Fruit fly (Drosophila melanogaster) whole organism, embryonic: ENCODE results near the gene Cpsf5.

Experiments
- BEAF-32 ChIP-seq: fragments of 200-800 bp; sonication (Bioruptor generic); optimal IDR thresholded peaks from 3 replicates; lab custom pipeline; 2017; ENCODE audit warnings: missing biosample characterization, missing genetic modification characterization, mild to moderate bottlenecking, moderate library complexity, missing genetic modification reagents
- Bdp1 ChIP-seq: fragments of 200-800 bp; sonication (Bioruptor generic); optimal IDR thresholded peaks from 3 replicates; lab custom pipeline; 2016; ENCODE audit warnings: missing biosample characterization, missing genetic modification characterization
- CG10267 ChIP-seq: fragments of 200-800 bp; sonication (Bioruptor generic); optimal IDR thresholded peaks from 2 replicates; lab custom pipeline; 2018; ENCODE audit warnings: missing biosample characterization, mild to moderate bottlenecking, missing genetic modification characterization, moderate library complexity
- CG10274 ChIP-seq: fragments of 200-800 bp; sonication (Bioruptor generic); optimal IDR thresholded peaks from 3 replicates; lab custom pipeline; 2017; ENCODE audit warnings: missing biosample characterization, mild to moderate bottlenecking, missing genetic modification characterization
- CG10321 ChIP-seq: fragments of 200-800 bp; sonication (Bioruptor generic); IDR thresholded peaks from 2 replicates; pipeline ENCODE4 v1.3.6; 2022; ENCODE audit warnings: missing biosample characterization, missing genetic modification characterization
- CG10366 ChIP-seq: fragments of 200-800 bp; sonication (Bioruptor generic); IDR thresholded peaks from 2 replicates; pipeline ENCODE4 v1.3.6; 2022; ENCODE audit warnings: missing biosample characterization, missing genetic modification characterization
- CG10654 ChIP-seq: fragments of 200-800 bp; sonication (Bioruptor generic); optimal IDR thresholded peaks from 2 replicates; lab custom pipeline; 2016; ENCODE audit warnings: missing biosample characterization, missing genetic modification characterization
- CG11093 ChIP-seq: fragments of 200-800 bp; sonication (Bioruptor generic); IDR thresholded peaks from 3 replicates; pipeline ENCODE4 v1.3.6; 2022; ENCODE audit warnings: missing biosample characterization, missing genetic modification characterization
- CG11456 ChIP-seq: fragments of 200-800 bp; sonication (Bioruptor generic); IDR thresholded peaks from 3 replicates; pipeline ENCODE4 v1.3.6; 2022; ENCODE audit warnings: missing biosample characterization, missing genetic modification characterization
- CG13287 ChIP-seq: fragments of 200-800 bp; sonication (Bioruptor generic); IDR thresholded peaks from 2 replicates; pipeline ENCODE4 v1.3.6; 2022; ENCODE audit warnings: missing biosample characterization, missing genetic modification characterization; ENCODE audit not compliant: partially characterized antibody
- CG13296 ChIP-seq: fragments of 200-800 bp; sonication (Bioruptor generic); optimal IDR thresholded peaks from 3 replicates; lab custom pipeline; 2018; ENCODE audit warnings: missing biosample characterization, mild to moderate bottlenecking, missing genetic modification characterization
- CG14050 ChIP-seq: fragments of 200-800 bp; sonication (Bioruptor generic); IDR thresholded peaks from 3 replicates; pipeline ENCODE4 v1.3.6; 2022; ENCODE audit warnings: missing biosample characterization, missing genetic modification characterization
- CG14965 ChIP-seq: fragments of 200-800 bp; sonication (Bioruptor generic); optimal IDR thresholded peaks from 2 replicates; lab custom pipeline; 2016; ENCODE audit warnings: missing biosample characterization, missing genetic modification characterization, borderline replicate concordance
- CG2202 ChIP-seq: fragments of 200-800 bp; sonication (Bioruptor generic); optimal IDR thresholded peaks from 2 replicates; lab custom pipeline; 2018; ENCODE audit warnings: missing biosample characterization, mild to moderate bottlenecking, missing genetic modification characterization
- CG30403 ChIP-seq: fragments of 200-800 bp; sonication (Bioruptor generic); optimal IDR thresholded peaks from 3 replicates; lab custom pipeline; 2016; ENCODE audit warnings: missing biosample characterization, missing genetic modification characterization
- CG31224 ChIP-seq: fragments of 200-800 bp; sonication (Bioruptor generic); IDR thresholded peaks from 2 replicates; pipeline ENCODE4 v1.3.6; 2022; ENCODE audit warnings: missing biosample characterization, missing genetic modification characterization
- CG3407 ChIP-seq: fragments of 200-800 bp; sonication (Bioruptor generic); optimal IDR thresholded peaks from 2 replicates; lab custom pipeline; 2018; ENCODE audit warnings: missing biosample characterization, mild to moderate bottlenecking, missing genetic modification characterization
- CG6683 ChIP-seq: fragments of 200-800 bp; sonication (Bioruptor generic); optimal IDR thresholded peaks from 2 replicates; lab custom pipeline; 2017; ENCODE audit warnings: missing biosample characterization, mild to moderate bottlenecking, missing genetic modification characterization, missing genetic modification reagents
- CG7271 ChIP-seq: fragments of 200-800 bp; sonication (Bioruptor generic); optimal IDR thresholded peaks from 2 replicates; lab custom pipeline; 2018; ENCODE audit warnings: missing biosample characterization, mild to moderate bottlenecking, missing genetic modification characterization, moderate library complexity
- CG7963 ChIP-seq: fragments of 200-800 bp; sonication (Bioruptor generic); IDR thresholded peaks from 3 replicates; pipeline ENCODE4 v1.3.6; 2022; ENCODE audit warnings: missing biosample characterization, missing genetic modification characterization; ENCODE audit not compliant: partially characterized antibody
- CoRest ChIP-seq: fragments of 200-800 bp; sonication (Bioruptor generic); optimal IDR thresholded peaks from 3 replicates; lab custom pipeline; 2018; ENCODE audit warnings: missing biosample characterization, mild to moderate bottlenecking, missing genetic modification characterization, moderate library complexity
- Dip2 ChIP-seq: fragments of 200-800 bp; sonication (Bioruptor generic); IDR thresholded peaks from 2 replicates; pipeline ENCODE4 v1.3.6; 2022; ENCODE audit warnings: missing biosample characterization, missing genetic modification characterization
- Doc2 ChIP-seq: fragments of 200-800 bp; sonication (Bioruptor generic); IDR thresholded peaks from 2 replicates; pipeline ENCODE4 v1.3.6; 2022; ENCODE audit warnings: missing biosample characterization, missing genetic modification characterization
- Fer3 ChIP-seq: fragments of 200-800 bp; sonication (Bioruptor generic); optimal IDR thresholded peaks from 2 replicates; lab custom pipeline; 2018; ENCODE audit warnings: missing biosample characterization, mild to moderate bottlenecking, missing genetic modification characterization, moderate library complexity
- Jarid2 ChIP-seq: fragments of 200-800 bp; sonication (Bioruptor generic); optimal IDR thresholded peaks from 3 replicates; lab custom pipeline; 2017; ENCODE audit warnings: mild to moderate bottlenecking, missing biosample characterization, missing genetic modification reagents, missing genetic modification characterization
- Meics ChIP-seq: fragments of 200-800 bp; sonication (Bioruptor generic); optimal IDR thresholded peaks from 2 replicates; lab custom pipeline; 2017; ENCODE audit warnings: missing biosample characterization, mild to moderate bottlenecking, missing genetic modification characterization
- Mrtf ChIP-seq: fragments of 200-800 bp; sonication (Bioruptor generic); IDR thresholded peaks from 3 replicates; pipeline ENCODE4 v1.3.6; 2022; ENCODE audit warnings: missing biosample characterization, missing genetic modification characterization
- Oli ChIP-seq: fragments of 200-800 bp; sonication (Bioruptor generic); optimal IDR thresholded peaks from 2 replicates; lab custom pipeline; 2018; ENCODE audit warnings: missing biosample characterization, mild to moderate bottlenecking, missing genetic modification characterization, moderate library complexity
- Optix ChIP-seq: fragments of 200-800 bp; sonication (Bioruptor generic); IDR thresholded peaks from 3 replicates; pipeline ENCODE4 v1.3.6; 2022; ENCODE audit warnings: missing biosample characterization, missing genetic modification characterization
- Six4 ChIP-seq: fragments of 200-800 bp; sonication (Bioruptor generic); optimal IDR thresholded peaks from 2 replicates; lab custom pipeline; 2016; ENCODE audit warnings: missing biosample characterization, missing genetic modification characterization
- Spps ChIP-seq: fragments of 200-800 bp; sonication (Bioruptor generic); optimal IDR thresholded peaks from 2 replicates; lab custom pipeline; 2018; ENCODE audit warnings: missing biosample characterization, mild to moderate bottlenecking, missing genetic modification characterization
- Sry-δ ChIP-seq: fragments of 200-800 bp; sonication (Bioruptor generic); optimal IDR thresholded peaks from 2 replicates; lab custom pipeline; 2016; ENCODE audit warnings: missing biosample characterization, missing genetic modification characterization
- Tbp ChIP-seq: fragments of >200 bp; optimal IDR thresholded peaks from 2 replicates; lab custom pipeline; 2018; ENCODE audit warnings: missing biosample characterization, missing genetic modification characterization
- YL-1 ChIP-seq: fragments of 200-800 bp; sonication (Bioruptor generic); optimal IDR thresholded peaks from 3 replicates; lab custom pipeline; 2017; ENCODE audit warnings: missing biosample characterization, mild to moderate bottlenecking, missing genetic modification characterization
- amos ChIP-seq: fragments of 200-800 bp; sonication (Bioruptor generic); IDR thresholded peaks from 2 replicates; pipeline ENCODE4 v1.3.6; 2022; ENCODE audit warnings: missing biosample characterization, missing genetic modification characterization; ENCODE audit not compliant: partially characterized antibody
- ash1 ChIP-seq: fragments of 200-800 bp; sonication (Bioruptor generic); optimal IDR thresholded peaks from 2 replicates; lab custom pipeline; 2018; ENCODE audit warnings: missing biosample characterization, mild to moderate bottlenecking, missing genetic modification characterization
- chinmo ChIP-seq: fragments of 200-800 bp; sonication (Bioruptor generic); IDR thresholded peaks from 4 replicates; pipeline ENCODE4 v1.3.6; 2022; ENCODE audit warnings: missing biosample characterization, missing genetic modification characterization; ENCODE audit not compliant: partially characterized antibody
- corto ChIP-seq: fragments of 200-800 bp; sonication (Bioruptor generic); optimal IDR thresholded peaks from 2 replicates; lab custom pipeline; 2016; ENCODE audit warnings: missing biosample characterization, mild to moderate bottlenecking, missing genetic modification characterization, moderate library complexity
- dm ChIP-seq: fragments of 200-800 bp; sonication (Bioruptor generic); optimal IDR thresholded peaks from 3 replicates; lab custom pipeline; 2016; ENCODE audit warnings: missing biosample characterization, missing genetic modification characterization
- dpn ChIP-seq, 2 experiments: fragments of 200-800 bp; sonication (Bioruptor generic); optimal IDR thresholded peaks; 3 replicates each; lab custom pipeline; 2016; ENCODE audit warnings: missing biosample characterization in 2 of 2, missing genetic modification characterization in 2 of 2
- h ChIP-seq: fragments of >200 bp; optimal IDR thresholded peaks from 2 replicates; lab custom pipeline; 2017
- maf-S ChIP-seq: fragments of 200-800 bp; sonication (Bioruptor generic); optimal IDR thresholded peaks from 2 replicates; lab custom pipeline; 2016; ENCODE audit warnings: missing biosample characterization, missing genetic modification characterization
- nerfin-1 ChIP-seq: fragments of 200-800 bp; sonication (Bioruptor generic); optimal IDR thresholded peaks from 3 replicates; lab custom pipeline; 2019; ENCODE audit warnings: missing biosample characterization, mild to moderate bottlenecking, missing genetic modification characterization, moderate library complexity
- peb ChIP-seq: fragments of 200-800 bp; sonication (Bioruptor generic); IDR thresholded peaks from 2 replicates; pipeline ENCODE4 v1.3.6; 2022; ENCODE audit warnings: missing biosample characterization, missing genetic modification characterization
- pum ChIP-seq: fragments of 200-800 bp; sonication (Bioruptor generic); optimal IDR thresholded peaks from 2 replicates; lab custom pipeline; 2016; ENCODE audit warnings: missing biosample characterization, missing genetic modification characterization
- slp2 ChIP-seq: fragments of 200-800 bp; sonication (Bioruptor generic); optimal IDR thresholded peaks from 2 replicates; lab custom pipeline; 2016; ENCODE audit warnings: missing biosample characterization, missing genetic modification characterization
- stc ChIP-seq: fragments of 200-800 bp; sonication (Bioruptor generic); IDR thresholded peaks from 2 replicates; pipeline ENCODE4 v1.3.6; 2022; ENCODE audit warnings: missing biosample characterization, missing genetic modification characterization
- tio ChIP-seq: fragments of 200-800 bp; sonication (Bioruptor generic); optimal IDR thresholded peaks from 2 replicates; lab custom pipeline; 2017; ENCODE audit warnings: missing biosample characterization, missing genetic modification characterization, inconsistent platforms
- wdn ChIP-seq: fragments of 200-800 bp; sonication (Bioruptor generic); IDR thresholded peaks from 2 replicates; pipeline ENCODE4 v1.3.6; 2022; ENCODE audit warnings: missing biosample characterization, missing genetic modification characterization
- zfh2 ChIP-seq: fragments of 200-800 bp; sonication (Bioruptor generic); optimal IDR thresholded peaks from 2 replicates; lab custom pipeline; 2016; ENCODE audit warnings: missing biosample characterization, missing genetic modification characterization

The Cpsf5 gene

DNA sequence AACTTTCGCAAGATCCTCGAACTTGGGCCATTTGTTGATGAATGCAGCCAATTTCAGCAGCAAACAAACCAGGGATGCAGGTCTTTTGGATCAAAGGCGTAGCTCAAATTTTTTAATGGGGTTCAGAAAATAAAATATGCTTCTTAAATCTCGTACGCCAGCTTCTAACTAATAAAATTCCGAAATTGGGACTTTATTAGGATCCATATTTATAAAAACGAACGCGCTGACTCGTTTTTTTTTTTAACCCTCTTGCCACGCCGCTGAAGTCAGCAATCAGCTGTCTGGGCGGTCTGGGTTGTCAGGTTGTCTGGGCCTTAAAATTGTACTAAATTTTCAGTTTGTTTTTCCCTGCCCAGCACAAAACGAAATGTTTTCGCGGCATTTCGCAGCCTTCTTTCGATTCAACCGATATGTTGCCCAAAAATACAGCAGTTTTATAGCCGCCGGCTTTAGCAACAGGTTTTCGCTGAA is 46.8 kb downstream of the Cpsf5 start, which contains the start of gene CG3437 (continued):
- TF ChIP-seq tio (GFP tag; lab: Kevin White, UChicago), result peak; percentile 98
- TF ChIP-seq dm (GFP tag; lab: Kevin White, UChicago), result peak; percentile 95
- TF ChIP-seq CG11456 (GFP tag; lab: Robert Waterston, UW), result peak; percentile 99
- no peak for TF ChIP-seq CG7963 (GFP tag; lab: Robert Waterston, UW)
- TF ChIP-seq CG30403 (GFP tag; lab: Kevin White, UChicago), result peak; percentile 99
- peak; percentile 98 for TF ChIP-seq nerfin-1 (tag; lab: Kevin White, UChicago)
- peak; percentile 98 for TF ChIP-seq wdn (GFP tag; lab: Robert Waterston, UW)
- peak; percentile 47 for TF ChIP-seq BEAF-32 (GFP tag; lab: Kevin White, UChicago)
- peak; percentile 99 for TF ChIP-seq stc
- TF ChIP-seq Tbp, result no peak
- TF ChIP-seq CG31224, result peak; percentile 97
- TF ChIP-seq CG13296 (GFP tag; lab: Kevin White, UChicago), result peak; percentile 99
- peak; percentile 98 for TF ChIP-seq YL-1 (GFP tag; lab: Kevin White, UChicago)
- TF ChIP-seq CG2202 (tag; lab: Kevin White, UChicago), result peak; percentile 97
- peak; percentile 87 for TF ChIP-seq CG10321 (GFP tag; lab: Robert Waterston, UW)
- peak; percentile 99 for TF ChIP-seq CG14050 (GFP tag; lab: Robert Waterston, UW)
- TF ChIP-seq pum (GFP tag; lab: Kevin White, UChicago), result peak; percentile 99
- peak; percentile 44; the same call in 1 of the 2 replicates for TF ChIP-seq amos
- TF ChIP-seq Jarid2, result peak; percentile 99
- peak; percentile 99 for TF ChIP-seq CG10366 (GFP tag; lab: Robert Waterston, UW)
- TF ChIP-seq maf-S (GFP tag; lab: Kevin White, UChicago), result peak; percentile 98
- no peak for TF ChIP-seq h (lab: Kevin White, UChicago)
- TF ChIP-seq Spps, result peak; percentile 96
- TF ChIP-seq CG11093 (GFP tag; lab: Robert Waterston, UW), result peak; percentile 99
- peak; percentile 97 for TF ChIP-seq CG3407 (GFP tag; lab: Kevin White, UChicago)
- TF ChIP-seq Optix, result peak; percentile 99
- TF ChIP-seq corto (GFP tag; lab: Kevin White, UChicago), result peak; percentile 97
- TF ChIP-seq CG13287 (GFP tag; lab: Robert Waterston, UW), result peak; percentile 58; the same call in 1 of the 2 replicates
- 0 out of 4 replicates have a peak, but pooled peaks have one; percentile 57 for TF ChIP-seq chinmo (GFP tag; lab: Robert Waterston, UW)
- peak; percentile 99 for TF ChIP-seq Fer3 (tag; lab: Kevin White, UChicago)
- TF ChIP-seq CG6683 (GFP tag; lab: Kevin White, UChicago), result peak; percentile 97
- TF ChIP-seq dpn (GFP tag; optimal IDR thresholded peaks at IDR 0.05; lab: Kevin White, UChicago), result peak; percentile 99
- peak; percentile 99 for TF ChIP-seq Mrtf (GFP tag; lab: Robert Waterston, UW)
- TF ChIP-seq Dip2 (GFP tag; lab: Robert Waterston, UW), result peak; percentile 79
- peak; percentile 94 for TF ChIP-seq CG10267
- peak; percentile 99 for TF ChIP-seq CoRest (tag; lab: Kevin White, UChicago)
- peak; percentile 98 for TF ChIP-seq CG7271
- peak; percentile 99 for TF ChIP-seq Meics (GFP tag; lab: Kevin White, UChicago)
- peak; percentile 98 for TF ChIP-seq Doc2 (GFP tag; lab: Robert Waterston, UW)
- TF ChIP-seq Six4 (GFP tag; lab: Kevin White, UChicago), result peak; percentile 97
- TF ChIP-seq Bdp1 (GFP tag; lab: Kevin White, UChicago), result peak; percentile 94
- TF ChIP-seq Oli (tag; lab: Kevin White, UChicago), result peak; percentile 99
- TF ChIP-seq zfh2 (GFP tag; lab: Kevin White, UChicago), result peak; percentile 99
- TF ChIP-seq Sry-δ, result peak; percentile 78
- TF ChIP-seq slp2 (GFP tag; lab: Kevin White, UChicago), result peak; percentile 99
- peak; percentile 98 for TF ChIP-seq CG10654 (GFP tag; lab: Kevin White, UChicago)
- peak; percentile 82 for TF ChIP-seq CG14965
- TF ChIP-seq ash1, result peak; percentile 96
- TF ChIP-seq peb, result peak; percentile 98
- peak; percentile 93 for TF ChIP-seq CG10274 (GFP tag; lab: Kevin White, UChicago)
